Fruit fly (Drosophila melanogaster) whole organism, embryonic: ENCODE results near the gene CG17036.

Experiments used
- CG10565 ChIP-seq: fragments of 200-800 bp; sonication (Bioruptor generic); optimal IDR thresholded peaks from 3 replicates; lab custom pipeline; 2016; ENCODE audit warnings: missing biosample characterization, mild to moderate bottlenecking, missing genetic modification characterization
- CG11560 ChIP-seq: fragments of 200-800 bp; sonication (Bioruptor generic); IDR thresholded peaks from 3 replicates; pipeline ENCODE4 v1.3.6; 2022; ENCODE audit warnings: missing biosample characterization, missing genetic modification characterization
- CG13775 ChIP-seq: fragments of 200-800 bp; sonication (Bioruptor generic); optimal IDR thresholded peaks from 3 replicates; lab custom pipeline; 2017; ENCODE audit warnings: missing biosample characterization, mild to moderate bottlenecking, missing genetic modification characterization
- CG14014 ChIP-seq: fragments of 200-800 bp; sonication (Bioruptor generic); IDR thresholded peaks from 2 replicates; pipeline ENCODE4 v1.3.6; 2022; ENCODE audit warnings: missing biosample characterization, missing genetic modification characterization
- CG14860 ChIP-seq: fragments of 200-800 bp; sonication (Bioruptor generic); IDR thresholded peaks from 3 replicates; pipeline ENCODE4 v1.3.6; 2022; ENCODE audit warnings: missing biosample characterization, missing genetic modification characterization; ENCODE audit not compliant: partially characterized antibody
- CG15479 ChIP-seq: fragments of 200-800 bp; sonication (Bioruptor generic); optimal IDR thresholded peaks from 3 replicates; lab custom pipeline; 2019; ENCODE audit warnings: missing biosample characterization, mild to moderate bottlenecking, missing genetic modification characterization, moderate library complexity
- CG15514 ChIP-seq: fragments of 200-800 bp; sonication (Bioruptor generic); optimal IDR thresholded peaks from 3 replicates; lab custom pipeline; 2017; ENCODE audit warnings: missing biosample characterization, missing genetic modification characterization, mild to moderate bottlenecking, moderate library complexity, missing genetic modification reagents
- CG17612 ChIP-seq: fragments of 200-800 bp; sonication (Bioruptor generic); IDR thresholded peaks from 2 replicates; pipeline ENCODE4 v1.3.6; 2022; ENCODE audit warnings: missing biosample characterization, missing genetic modification characterization
- CG30431 ChIP-seq: fragments of 200-800 bp; sonication (Bioruptor generic); optimal IDR thresholded peaks from 2 replicates; lab custom pipeline; 2017; ENCODE audit warnings: missing biosample characterization, missing genetic modification characterization
- CG32767 ChIP-seq: fragments of 200-800 bp; sonication (Bioruptor generic); IDR thresholded peaks from 2 replicates; pipeline ENCODE4 v1.3.6; 2022; ENCODE audit warnings: missing biosample characterization, missing genetic modification characterization
- CG34376 ChIP-seq: fragments of 200-800 bp; sonication (Bioruptor generic); optimal IDR thresholded peaks from 2 replicates; lab custom pipeline; 2018; ENCODE audit warnings: missing biosample characterization, mild to moderate bottlenecking, missing genetic modification characterization
- CG5180 ChIP-seq: fragments of 200-800 bp; sonication (Bioruptor generic); optimal IDR thresholded peaks from 3 replicates; lab custom pipeline; 2017; ENCODE audit warnings: missing biosample characterization, missing genetic modification characterization, mild to moderate bottlenecking, moderate library complexity, missing genetic modification reagents
- CG6272 ChIP-seq: fragments of 200-800 bp; sonication (Bioruptor generic); IDR thresholded peaks from 2 replicates; pipeline ENCODE4 v1.3.6; 2022; ENCODE audit warnings: missing biosample characterization, missing genetic modification characterization
- CG7372 ChIP-seq: fragments of 200-800 bp; sonication (Bioruptor generic); IDR thresholded peaks from 2 replicates; pipeline ENCODE4 v1.3.6; 2022; ENCODE audit warnings: missing biosample characterization, missing genetic modification characterization
- CG8388 ChIP-seq: fragments of 200-800 bp; sonication (Bioruptor generic); optimal IDR thresholded peaks from 2 replicates; lab custom pipeline; 2019; ENCODE audit warnings: missing biosample characterization, mild to moderate bottlenecking, missing genetic modification characterization, moderate library complexity
- CG8478 ChIP-seq: fragments of >200 bp; optimal IDR thresholded peaks from 2 replicates; lab custom pipeline; 2018
- CG9727 ChIP-seq: fragments of 200-800 bp; sonication (Bioruptor generic); optimal IDR thresholded peaks from 3 replicates; lab custom pipeline; 2017; ENCODE audit warnings: missing biosample characterization, mild to moderate bottlenecking, missing genetic modification characterization
- CG9797 ChIP-seq: fragments of 200-800 bp; sonication (Bioruptor generic); optimal IDR thresholded peaks from 3 replicates; lab custom pipeline; 2018; ENCODE audit warnings: missing biosample characterization, mild to moderate bottlenecking, missing genetic modification characterization
- CTCF ChIP-seq: fragments of 200-800 bp; sonication (Bioruptor generic); optimal IDR thresholded peaks from 2 replicates; lab custom pipeline; 2017; ENCODE audit warnings: missing biosample characterization, mild to moderate bottlenecking, missing genetic modification characterization, moderate library complexity
- Dfd ChIP-seq, 2 experiments: fragments of >200 bp; optimal IDR thresholded peaks; 2 replicates each; lab custom pipeline; 2017; ENCODE audit warnings: missing biosample characterization in 2 of 2, missing genetic modification characterization in 2 of 2
- Doc2 ChIP-seq: fragments of 200-800 bp; sonication (Bioruptor generic); IDR thresholded peaks from 2 replicates; pipeline ENCODE4 v1.3.6; 2022; ENCODE audit warnings: missing biosample characterization, missing genetic modification characterization
- ERR ChIP-seq: fragments of 200-800 bp; sonication (Bioruptor generic); optimal IDR thresholded peaks from 2 replicates; lab custom pipeline; 2016; ENCODE audit warnings: missing biosample characterization, missing genetic modification characterization
- Fer2 ChIP-seq: fragments of 200-800 bp; sonication (Bioruptor generic); optimal IDR thresholded peaks from 2 replicates; lab custom pipeline; 2018; ENCODE audit warnings: missing biosample characterization, mild to moderate bottlenecking, missing genetic modification characterization, moderate library complexity
- Hmr ChIP-seq: fragments of 200-800 bp; sonication (Bioruptor generic); optimal IDR thresholded peaks from 3 replicates; lab custom pipeline; 2017; ENCODE audit warnings: mild to moderate bottlenecking, missing biosample characterization, missing genetic modification reagents, missing genetic modification characterization
- Nf-YB ChIP-seq: fragments of 200-800 bp; sonication (Bioruptor generic); optimal IDR thresholded peaks from 3 replicates; lab custom pipeline; 2019; ENCODE audit warnings: missing biosample characterization, mild to moderate bottlenecking, missing genetic modification characterization, moderate library complexity
- Side ChIP-seq: fragments of 200-800 bp; sonication (Bioruptor generic); optimal IDR thresholded peaks from 2 replicates; lab custom pipeline; 2016; ENCODE audit warnings: missing biosample characterization, missing genetic modification characterization
- YL-1 ChIP-seq: fragments of 200-800 bp; sonication (Bioruptor generic); optimal IDR thresholded peaks from 3 replicates; lab custom pipeline; 2017; ENCODE audit warnings: missing biosample characterization, mild to moderate bottlenecking, missing genetic modification characterization
- ato ChIP-seq: fragments of 200-800 bp; sonication (Bioruptor generic); IDR thresholded peaks from 2 replicates; pipeline ENCODE4 v1.3.6; 2022; ENCODE audit warnings: missing biosample characterization, missing genetic modification characterization; ENCODE audit not compliant: partially characterized antibody
- bowl ChIP-seq: fragments of 200-800 bp; sonication (Bioruptor generic); IDR thresholded peaks from 2 replicates; pipeline ENCODE4 v1.3.6; 2022; ENCODE audit warnings: missing biosample characterization, missing genetic modification characterization
- btn ChIP-seq: fragments of 200-800 bp; sonication (Bioruptor generic); optimal IDR thresholded peaks from 2 replicates; lab custom pipeline; 2016; ENCODE audit warnings: missing biosample characterization, missing genetic modification characterization
- cas ChIP-seq: fragments of 200-800 bp; sonication (Bioruptor generic); IDR thresholded peaks from 2 replicates; pipeline ENCODE4 v1.3.6; 2022; ENCODE audit warnings: missing biosample characterization, missing genetic modification characterization
- cato ChIP-seq: fragments of 200-800 bp; sonication (Bioruptor generic); optimal IDR thresholded peaks from 2 replicates; lab custom pipeline; 2016; ENCODE audit warnings: missing biosample characterization, missing genetic modification characterization, borderline replicate concordance
- caup ChIP-seq: fragments of 200-800 bp; sonication (Bioruptor generic); optimal IDR thresholded peaks from 3 replicates; lab custom pipeline; 2017; ENCODE audit warnings: missing biosample characterization, mild to moderate bottlenecking, missing genetic modification characterization, moderate library complexity; ENCODE audit not compliant: severe bottlenecking
- ci ChIP-seq: fragments of 200-800 bp; sonication (Bioruptor generic); IDR thresholded peaks from 3 replicates; pipeline ENCODE4 v1.3.6; 2022; ENCODE audit warnings: missing biosample characterization, missing genetic modification characterization
- dmrt11E ChIP-seq: fragments of 200-800 bp; sonication (Bioruptor generic); optimal IDR thresholded peaks from 3 replicates; lab custom pipeline; 2018; ENCODE audit warnings: missing biosample characterization, mild to moderate bottlenecking, missing genetic modification characterization, moderate library complexity
- en ChIP-seq: fragments of 200-800 bp; sonication (Bioruptor generic); optimal IDR thresholded peaks from 2 replicates; lab custom pipeline; 2016; ENCODE audit warnings: missing biosample characterization, missing genetic modification characterization
- hb ChIP-seq: fragments of 200-800 bp; sonication (Bioruptor generic); IDR thresholded peaks from 3 replicates; pipeline ENCODE4 v1.3.6; 2022; ENCODE audit warnings: missing biosample characterization, missing genetic modification characterization; ENCODE audit not compliant: partially characterized antibody
- lov ChIP-seq, 2 experiments: fragments of 200-800 bp in 1 of 2; fragments of >200 bp in 1 of 2; sonication (Bioruptor generic) in 1 of 2; IDR thresholded peaks in 1 of 2; optimal IDR thresholded peaks in 1 of 2; 2 replicates in 1 of 2; 3 replicates in 1 of 2; pipeline versions ENCODE4 v1.3.6 to Lab custom; 2017 to 2022; ENCODE audit warnings: missing biosample characterization in 1 of 2, missing genetic modification characterization in 1 of 2
- oc ChIP-seq: fragments of 200-800 bp; sonication (Bioruptor generic); optimal IDR thresholded peaks from 2 replicates; lab custom pipeline; 2018; ENCODE audit warnings: missing biosample characterization, mild to moderate bottlenecking, missing genetic modification characterization, moderate library complexity
- otp ChIP-seq: fragments of 200-800 bp; sonication (Bioruptor generic); IDR thresholded peaks from 3 replicates; pipeline ENCODE4, ENCODE4 v1.3.6; 2022; ENCODE audit warnings: missing biosample characterization, missing genetic modification characterization
- prd ChIP-seq, 3 experiments: fragments of >200 bp in 2 of 3; fragments of 200-800 bp in 1 of 3; sonication (Bioruptor generic) in 1 of 3; optimal IDR thresholded peaks in 2 of 3; IDR thresholded peaks in 1 of 3; 2 replicates in 2 of 3; 3 replicates in 1 of 3; pipeline versions ENCODE4 v1.3.6 to Lab custom; 2017 to 2022; ENCODE audit warnings: missing biosample characterization in 1 of 3, missing genetic modification characterization in 1 of 3
- salm ChIP-seq: fragments of 200-800 bp; sonication (Bioruptor generic); optimal IDR thresholded peaks from 2 replicates; lab custom pipeline; 2018; ENCODE audit warnings: missing biosample characterization, mild to moderate bottlenecking, missing genetic modification characterization
- seq ChIP-seq: fragments of 200-800 bp; sonication (Bioruptor generic); IDR thresholded peaks from 2 replicates; pipeline ENCODE4 v1.3.6; 2022; ENCODE audit warnings: missing biosample characterization, missing genetic modification characterization
- sug ChIP-seq: fragments of 200-800 bp; optimal IDR thresholded peaks from 2 replicates; lab custom pipeline; 2019; ENCODE audit warnings: missing biosample characterization, mild to moderate bottlenecking, missing genetic modification characterization, moderate library complexity
- tgo ChIP-seq: fragments of 200-800 bp; sonication (Bioruptor generic); IDR thresholded peaks from 3 replicates; pipeline ENCODE4 v1.3.6; 2022; ENCODE audit warnings: missing biosample characterization, missing genetic modification characterization
- ttk ChIP-seq: fragments of 200-800 bp; sonication (Bioruptor generic); IDR thresholded peaks from 2 replicates; pipeline ENCODE4 v2.1.2; 2022; ENCODE audit warnings: missing biosample characterization, missing genetic modification characterization
- twi ChIP-seq: fragments of 200-800 bp; optimal IDR thresholded peaks from 2 replicates; lab custom pipeline; 2019; ENCODE audit warnings: missing biosample characterization, mild to moderate bottlenecking, missing genetic modification characterization, moderate library complexity
- unpg ChIP-seq: fragments of 200-800 bp; sonication (Bioruptor generic); optimal IDR thresholded peaks from 3 replicates; lab custom pipeline; 2018; ENCODE audit warnings: missing biosample characterization, mild to moderate bottlenecking, missing genetic modification characterization, moderate library complexity
- wek ChIP-seq: fragments of 200-800 bp; sonication (Bioruptor generic); optimal IDR thresholded peaks from 3 replicates; lab custom pipeline; 2018; ENCODE audit warnings: missing biosample characterization, mild to moderate bottlenecking, missing genetic modification characterization, moderate library complexity
- zen ChIP-seq: fragments of 200-800 bp; sonication (Bioruptor generic); optimal IDR thresholded peaks from 3 replicates; lab custom pipeline; 2018; ENCODE audit warnings: missing biosample characterization, mild to moderate bottlenecking, missing genetic modification characterization, moderate library complexity

Gene CG17036

dm6 chr2L:12700381-12700963, at the start of gene CG17036 (continued):
- TF ChIP-seq CG13775 (GFP tag; lab: Kevin White, UChicago) (peak; percentile 47), bowl (no peak), prd (optimal IDR thresholded peaks at IDR 0.05; lab: Kevin White, UChicago) (no peak), prd (GFP tag; IDR thresholded peaks at IDR 0.05; lab: Robert Waterston, UW) (peak; percentile 37; the same call in 1 of the 3 replicates), CG15479 (GFP tag; lab: Kevin White, UChicago) (no peak), CG14860 (GFP tag; lab: Robert Waterston, UW) (no peak), caup (GFP tag; lab: Kevin White, UChicago) (peak; percentile 33), CG8388 (GFP tag; lab: Kevin White, UChicago) (peak; percentile 93), Nf-YB (GFP tag; lab: Kevin White, UChicago) (no peak), CG30431 (GFP tag; lab: Kevin White, UChicago) (no peak), Dfd (GFP tag; optimal IDR thresholded peaks at IDR 0.05; lab: Kevin White, UChicago) (no peak), CG32767 (no peak), YL-1 (GFP tag; lab: Kevin White, UChicago) (no peak), Hmr (GFP tag; lab: Kevin White, UChicago) (peak; percentile 24), ci (no peak), oc (tag; lab: Kevin White, UChicago) (no peak), btn (GFP tag; lab: Kevin White, UChicago) (no peak), CG14014 (peak; percentile 55), dmrt11E (tag; lab: Kevin White, UChicago) (no peak), CG6272 (GFP tag; lab: Robert Waterston, UW) (no peak), CG7372 (GFP tag; lab: Robert Waterston, UW) (no peak), cato (GFP tag; lab: Kevin White, UChicago) (no peak), CG34376 (GFP tag; lab: Kevin White, UChicago) (peak; percentile 30), cas (GFP tag; lab: Robert Waterston, UW) (no peak), hb (GFP tag; lab: Robert Waterston, UW) (no peak), otp (GFP tag; lab: Robert Waterston, UW) (no peak), ato (GFP tag; lab: Robert Waterston, UW) (no peak), CG9797 (GFP tag; lab: Kevin White, UChicago) (no peak), CG5180 (GFP tag; lab: Kevin White, UChicago) (no peak), twi (tag; lab: Kevin White, UChicago) (no peak), sug (tag; lab: Kevin White, UChicago) (peak; percentile 18), tgo (GFP tag; lab: Robert Waterston, UW) (no peak), seq (GFP tag; lab: Robert Waterston, UW) (no peak), Doc2 (GFP tag; lab: Robert Waterston, UW) (no peak), Side (no peak), CG9727 (GFP tag; lab: Kevin White, UChicago) (peak; percentile 52), CG8478 (no peak), CG15514 (GFP tag; lab: Kevin White, UChicago) (peak; percentile 41), wek (GFP tag; lab: Kevin White, UChicago) (no peak), CG10565 (GFP tag; lab: Kevin White, UChicago) (no peak), zen (tag; lab: Kevin White, UChicago) (no peak), salm (tag; lab: Kevin White, UChicago) (no peak), lov (optimal IDR thresholded peaks at IDR 0.05; lab: Kevin White, UChicago) (no peak), lov (GFP tag; IDR thresholded peaks at IDR 0.05; lab: Robert Waterston, UW) (no peak), Fer2 (tag; lab: Kevin White, UChicago) (no peak), CTCF (GFP tag; lab: Kevin White, UChicago) (no peak), ttk (GFP tag; lab: Robert Waterston, UW) (no peak), CG17612 (GFP tag; lab: Robert Waterston, UW) (no peak), en (GFP tag; lab: Kevin White, UChicago) (no peak), ERR (GFP tag; lab: Kevin White, UChicago) (no peak), CG11560 (tag; lab: Robert Waterston, UW) (no peak), unpg (GFP tag; lab: Kevin White, UChicago) (no peak)
